Worm (Caenorhabditis elegans) whole organism, L1 larva: ENCODE data around the gene W01B6.3.

ENCODE experiments used
- ceh-63 ChIP-seq: fragments of 200-800 bp; sonication (Bioruptor generic); optimal IDR thresholded peaks from 2 replicates; lab custom pipeline; 2018; ENCODE audit warnings: mild to moderate bottlenecking, missing genetic modification characterization, missing compliant biosample characterization
- ces-1 ChIP-seq: fragments of 150-350 bp; optimal IDR thresholded peaks from 2 replicates; lab custom pipeline; 2014; ENCODE audit warnings: missing biosample characterization, missing genetic modification reagents, missing genetic modification characterization
- efl-3 ChIP-seq: fragments of 200-800 bp; sonication (Bioruptor generic); optimal IDR thresholded peaks from 2 replicates; lab custom pipeline; 2018; ENCODE audit warnings: mild to moderate bottlenecking, missing genetic modification characterization, missing compliant biosample characterization
- egl-27 ChIP-seq, 2 experiments: fragments of 150-350 bp in 1 of 2; sonication (generic microtip); optimal IDR thresholded peaks; 3 replicates each; lab custom pipeline; 2017 to 2018; ENCODE audit warnings: missing biosample characterization in 2 of 2, missing genetic modification characterization in 2 of 2, missing genetic modification reagents in 2 of 2
- elt-2 ChIP-seq: sonication (generic microtip); optimal IDR thresholded peaks from 2 replicates; lab custom pipeline; 2016; ENCODE audit warnings: missing genetic modification characterization, mild to moderate bottlenecking, inconsistent platforms, missing compliant biosample characterization, missing genetic modification reagents
- fos-1 ChIP-seq: fragments of 150-350 bp; optimal IDR thresholded peaks from 2 replicates; lab custom pipeline; 2014; ENCODE audit warnings: missing biosample characterization, missing genetic modification characterization
- mab-9 ChIP-seq: fragments of 200-800 bp; sonication (Bioruptor generic); IDR thresholded peaks from 2 replicates; pipeline ENCODE4 v1.3.6; 2022; ENCODE audit warnings: missing genetic modification reagents, missing genetic modification characterization, missing compliant biosample characterization
- nhr-11 ChIP-seq: fragments of 150-350 bp; optimal IDR thresholded peaks from 2 replicates; lab custom pipeline; 2014; ENCODE audit warnings: missing biosample characterization, missing genetic modification characterization
- nhr-77 ChIP-seq: fragments of 150-350 bp; optimal IDR thresholded peaks from 2 replicates; lab custom pipeline; 2014; ENCODE audit warnings: missing biosample characterization, missing genetic modification characterization
- nhr-90 ChIP-seq: sonication (generic microtip); optimal IDR thresholded peaks from 2 replicates; lab custom pipeline; 2016; ENCODE audit warnings: mild to moderate bottlenecking, missing genetic modification characterization, missing compliant biosample characterization; ENCODE audit not compliant: poor library complexity
- pqm-1 ChIP-seq: sonication (generic microtip); optimal IDR thresholded peaks from 3 replicates; lab custom pipeline; 2017; ENCODE audit warnings: missing biosample characterization, missing genetic modification characterization
- skn-1 ChIP-seq: fragments of 150-350 bp; optimal IDR thresholded peaks from 2 replicates; lab custom pipeline; 2014; ENCODE audit warnings: missing biosample characterization, missing genetic modification characterization

- no peak for TF ChIP-seq ceh-63 (GFP tag; lab: Kevin White, UChicago)
- TF ChIP-seq ces-1 (GFP tag; lab: Kevin White, UChicago): no peak
- TF ChIP-seq nhr-77: no peak
- TF ChIP-seq egl-27 (tag; optimal IDR thresholded peaks at IDR 0.05; lab: Kevin White, UChicago): no peak
- TF ChIP-seq elt-2 (tag; lab: Kevin White, UChicago): no peak
- TF ChIP-seq nhr-11 (tag; lab: Kevin White, UChicago): no peak
- TF ChIP-seq skn-1: no peak
- no peak for TF ChIP-seq mab-9
- TF ChIP-seq nhr-90 (tag; lab: Kevin White, UChicago): no peak
- no peak for TF ChIP-seq fos-1 (tag; lab: Kevin White, UChicago)
- no peak for TF ChIP-seq pqm-1 (tag; lab: Kevin White, UChicago)
- TF ChIP-seq efl-3 (GFP tag; lab: Kevin White, UChicago): no peak
Measured at ce11 chrIV:10084323-10084959, 12.0 kb upstream of the W01B6.3 start, which contains the start of gene W01B6.8.
